Worm (Caenorhabditis elegans): Measurements from ENCODE around the gene nhr-239.

Gene nhr-239

ce11 chrIII:2571447-2571846, 9.9 kb downstream of the nhr-239 start, which contains the start of gene Y54F10AR.2:
Gene Y54F10AR.2 (minus strand): TSS chrIII:2571547.
- TF ChIP-seq aly-1 (tag; optimal IDR thresholded peaks at IDR 0.05), result no peak
- TF ChIP-seq scrt-1 (GFP tag; IDR thresholded peaks at IDR 0.05), result no peak
- TF ChIP-seq tbx-11 (GFP tag; IDR thresholded peaks at IDR 0.05), result no peak
- TF ChIP-seq hnd-1 (tag; optimal IDR thresholded peaks at IDR 0.05), result no peak

ce11 chrIII:2572421-2572820, 10.9 kb downstream of the nhr-239 start:
- no peak for TF ChIP-seq ceh-36 (tag; optimal IDR thresholded peaks at IDR 0.05)
- TF ChIP-seq hmg-4 (GFP tag; optimal IDR thresholded peaks at IDR 0.05), result no peak
- no peak for TF ChIP-seq tbx-37 (GFP tag; conservative IDR thresholded peaks at IDR 0.05)
- TF ChIP-seq aly-1 (tag; optimal IDR thresholded peaks at IDR 0.05), result no peak
- TF ChIP-seq tra-4 (tag; optimal IDR thresholded peaks at IDR 0.05), result no peak
- TF ChIP-seq ets-7 (tag; optimal IDR thresholded peaks at IDR 0.05), result no peak
- TF ChIP-seq flt-1 (GFP tag; IDR thresholded peaks at IDR 0.05), result no peak
- TF ChIP-seq hmbx-1 (tag; optimal IDR thresholded peaks at IDR 0.05), result no peak

ce11 chrIII:2575635-2576164, 14.2 kb downstream of the nhr-239 start, which contains the start of gene Y54F10AR.1:
Gene Y54F10AR.1 (minus strand): TSS chrIII:2575685.
- TF ChIP-seq aly-1 (tag; optimal IDR thresholded peaks at IDR 0.05) (no peak), flt-1 (GFP tag; IDR thresholded peaks at IDR 0.05) (no peak), hmbx-1 (tag; optimal IDR thresholded peaks at IDR 0.05) (no peak), pes-1 (GFP tag; IDR thresholded peaks at IDR 0.05) (no peak), tbx-11 (GFP tag; IDR thresholded peaks at IDR 0.05) (no peak), ets-7 (tag; optimal IDR thresholded peaks at IDR 0.05) (no peak), tbx-37 (GFP tag; conservative IDR thresholded peaks at IDR 0.05) (no peak), F13C5.2 (tag; optimal IDR thresholded peaks at IDR 0.05) (no peak), ama-1 (optimal IDR thresholded peaks at IDR 0.05) (no peak), ceh-13 (GFP tag; optimal IDR thresholded peaks at IDR 0.05) (no peak), sea-1 (GFP tag; conservative IDR thresholded peaks at IDR 0.05) (no peak), hmg-4 (GFP tag; optimal IDR thresholded peaks at IDR 0.05) (no peak), hnd-1 (tag; optimal IDR thresholded peaks at IDR 0.05) (no peak), tra-4 (tag; optimal IDR thresholded peaks at IDR 0.05) (no peak), scrt-1 (GFP tag; IDR thresholded peaks at IDR 0.05) (no peak), ceh-36 (tag; optimal IDR thresholded peaks at IDR 0.05) (no peak), B0310.2 (tag; optimal IDR thresholded peaks at IDR 0.05) (no peak)

- TF ChIP-seq scrt-1 (GFP tag; IDR thresholded peaks at IDR 0.05) (no peak), hnd-1 (tag; optimal IDR thresholded peaks at IDR 0.05) (no peak), aly-1 (tag; optimal IDR thresholded peaks at IDR 0.05) (no peak), pes-1 (GFP tag; IDR thresholded peaks at IDR 0.05) (0 out of 2 replicates have a peak, but pooled peaks have one; percentile 47), tbx-37 (GFP tag; conservative IDR thresholded peaks at IDR 0.05) (no peak), tra-4 (tag; optimal IDR thresholded peaks at IDR 0.05) (no peak), ceh-13 (GFP tag; optimal IDR thresholded peaks at IDR 0.05) (no peak), hmg-4 (GFP tag; optimal IDR thresholded peaks at IDR 0.05) (peak; percentile 28), flt-1 (GFP tag; IDR thresholded peaks at IDR 0.05) (no peak), tbx-11 (GFP tag; IDR thresholded peaks at IDR 0.05) (no peak), hmbx-1 (tag; optimal IDR thresholded peaks at IDR 0.05) (no peak), F13C5.2 (tag; optimal IDR thresholded peaks at IDR 0.05) (peak; percentile 55)
Observed at ce11 chrIII:2576360-2577259, 15.1 kb downstream of the nhr-239 start.

ce11 chrIII:2577982-2578381, 16.5 kb downstream of the nhr-239 start:
- TF ChIP-seq sea-1 (GFP tag; conservative IDR thresholded peaks at IDR 0.05) (no peak), ceh-36 (tag; optimal IDR thresholded peaks at IDR 0.05) (peak; percentile 83)

ce11 chrIII:2578563-2578962, 17.1 kb downstream of the nhr-239 start:
- TF ChIP-seq scrt-1 (GFP tag; IDR thresholded peaks at IDR 0.05) (no peak), ets-7 (tag; optimal IDR thresholded peaks at IDR 0.05) (no peak), tra-4 (tag; optimal IDR thresholded peaks at IDR 0.05) (no peak), sea-1 (GFP tag; conservative IDR thresholded peaks at IDR 0.05) (no peak), hmbx-1 (tag; optimal IDR thresholded peaks at IDR 0.05) (no peak), pes-1 (GFP tag; IDR thresholded peaks at IDR 0.05) (no peak)

- TF ChIP-seq hmg-4 (GFP tag; optimal IDR thresholded peaks at IDR 0.05) (no peak), tbx-37 (GFP tag; conservative IDR thresholded peaks at IDR 0.05) (no peak)
Observed at ce11 chrIII:2578993-2579392, 17.5 kb downstream of the nhr-239 start, which contains the start of gene Y71H2B.8. Gene Y71H2B.8 (plus strand): TSS chrIII:2579293.

ce11 chrIII:2586193-2586592, 24.7 kb downstream of the nhr-239 start, which contains the start of gene gpa-17:
Gene gpa-17 (plus strand): TSS chrIII:2586555.
- no peak for TF ChIP-seq pes-1 (GFP tag; IDR thresholded peaks at IDR 0.05)
- no peak for TF ChIP-seq flt-1 (GFP tag; IDR thresholded peaks at IDR 0.05)
- no peak for TF ChIP-seq scrt-1 (GFP tag; IDR thresholded peaks at IDR 0.05)
- TF ChIP-seq B0310.2 (tag; optimal IDR thresholded peaks at IDR 0.05), result no peak
- TF ChIP-seq ets-7 (tag; optimal IDR thresholded peaks at IDR 0.05), result no peak
- TF ChIP-seq tbx-37 (GFP tag; conservative IDR thresholded peaks at IDR 0.05), result no peak
- TF ChIP-seq hmg-4 (GFP tag; optimal IDR thresholded peaks at IDR 0.05), result no peak
- TF ChIP-seq ceh-13 (GFP tag; optimal IDR thresholded peaks at IDR 0.05), result no peak
- no peak for TF ChIP-seq tra-4 (tag; optimal IDR thresholded peaks at IDR 0.05)
- TF ChIP-seq F13C5.2 (tag; optimal IDR thresholded peaks at IDR 0.05), result no peak
- TF ChIP-seq hnd-1 (tag; optimal IDR thresholded peaks at IDR 0.05), result no peak
- no peak for TF ChIP-seq hmbx-1 (tag; optimal IDR thresholded peaks at IDR 0.05)
- no peak for TF ChIP-seq aly-1 (tag; optimal IDR thresholded peaks at IDR 0.05)
- no peak for TF ChIP-seq tbx-11 (GFP tag; IDR thresholded peaks at IDR 0.05)
- no peak for TF ChIP-seq ceh-36 (tag; optimal IDR thresholded peaks at IDR 0.05)
- TF ChIP-seq ama-1 (optimal IDR thresholded peaks at IDR 0.05), result no peak

Data from whole organism, early embryonic.